Worm (Caenorhabditis elegans): Measurements from ENCODE around the gene B0035.22.

DNA sequence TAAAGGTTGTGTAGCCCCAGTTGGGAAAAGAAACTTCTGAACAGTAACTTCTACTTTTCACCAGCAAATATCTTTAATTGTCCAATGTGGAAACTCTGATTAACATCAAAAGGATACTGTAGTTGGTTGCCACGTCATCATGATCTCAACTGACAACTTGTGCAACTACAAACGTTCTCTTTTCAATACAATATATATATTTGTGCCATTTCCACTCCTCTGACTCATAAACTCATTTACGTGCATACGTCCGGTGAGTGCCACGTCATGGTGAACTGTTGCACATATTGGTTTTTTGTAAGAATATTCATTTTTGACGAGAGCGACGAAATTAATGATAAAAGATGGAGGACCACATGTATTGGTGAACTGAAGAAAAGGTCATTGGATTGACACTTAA lies 7.2 kb upstream of the B0035.22 start:
- no peak for TF ChIP-seq egl-18 (GFP tag; IDR thresholded peaks at IDR 0.05)
- no peak for TF ChIP-seq him-1 (tag; optimal IDR thresholded peaks at IDR 0.05)
- TF ChIP-seq hmg-1.2 (GFP tag; IDR thresholded peaks at IDR 0.05) = no peak
- no peak for TF ChIP-seq madf-3 (GFP tag; IDR thresholded peaks at IDR 0.05)
- TF ChIP-seq fkh-3 (tag; optimal IDR thresholded peaks at IDR 0.05) = no peak
